Worm (Caenorhabditis elegans) whole organism, late embryonic: ENCODE data around the gene spp-3.

Experiments used
- C08G9.2 ChIP-seq: sonication (generic microtip); optimal IDR thresholded peaks from 2 replicates; lab custom pipeline; 2016; ENCODE audit warnings: mild to moderate bottlenecking, missing genetic modification characterization, moderate library complexity, missing compliant biosample characterization
- pax-1 ChIP-seq: fragments of 150-350 bp; optimal IDR thresholded peaks from 2 replicates; lab custom pipeline; 2014; ENCODE audit warnings: missing biosample characterization, missing genetic modification characterization
- pha-4 ChIP-seq: fragments of 150-350 bp; optimal IDR thresholded peaks from 2 replicates; lab custom pipeline; 2018; ENCODE audit warnings: missing biosample characterization, missing genetic modification reagents, missing genetic modification characterization
- tbx-7 ChIP-seq: sonication (generic microtip); optimal IDR thresholded peaks from 2 replicates; lab custom pipeline; 2016; ENCODE audit warnings: missing genotype, missing genetic modification characterization, missing compliant biosample characterization
- ttx-3 ChIP-seq: sonication (generic microtip); optimal IDR thresholded peaks from 2 replicates; lab custom pipeline; 2016; ENCODE audit warnings: missing genetic modification reagents, missing genetic modification characterization, missing compliant biosample characterization

ce11 chrX:7311870-7312269 is 3.3 kb downstream of the spp-3 start:
- TF ChIP-seq pha-4 (tag; lab: Kevin White, UChicago) (no peak), ttx-3 (tag; lab: Kevin White, UChicago) (no peak), pax-1 (tag; lab: Kevin White, UChicago) (no peak), tbx-7 (no peak), C08G9.2 (no peak)
